Fruit fly (Drosophila melanogaster): ENCODE results near the gene Mnt.

Gene Mnt

DNA sequence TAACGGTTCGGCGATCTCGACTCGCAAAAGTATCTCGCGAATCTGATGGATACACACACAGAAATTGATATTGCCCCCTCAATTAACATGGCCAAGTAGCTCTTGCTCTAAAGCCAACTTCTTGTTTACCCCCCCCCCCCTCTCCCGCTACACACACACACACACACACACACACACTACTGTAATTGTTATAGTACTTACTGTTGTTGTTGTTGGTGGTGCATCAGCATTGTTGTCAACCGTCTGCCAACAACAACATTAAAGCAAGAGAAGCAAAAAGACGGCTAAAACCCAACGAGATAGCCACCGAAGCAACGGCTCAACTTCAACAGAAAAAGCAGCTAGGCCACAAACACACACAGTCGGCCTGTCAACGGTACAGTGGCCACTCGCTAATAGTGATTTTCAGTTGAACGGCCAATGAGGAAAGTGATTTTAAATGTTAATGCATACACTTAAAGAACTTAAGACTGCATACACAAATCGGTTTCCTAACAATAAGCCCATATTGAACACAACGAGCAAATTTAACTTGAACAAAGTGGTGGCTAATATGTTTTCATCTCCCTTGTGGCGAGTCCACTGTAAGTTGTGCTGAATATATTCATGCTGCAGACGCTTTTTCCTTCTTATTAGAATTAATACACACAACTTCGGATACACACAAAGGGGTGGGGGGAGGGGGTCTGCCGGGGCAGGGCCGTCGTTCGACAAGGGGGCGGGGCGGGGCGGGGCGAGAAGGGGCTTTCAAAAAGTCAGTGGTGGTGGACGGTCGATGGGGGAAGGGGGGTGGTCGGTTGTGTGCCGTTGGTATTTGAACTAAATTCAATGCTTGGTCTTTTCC lies 78.9 kb downstream of the Mnt start (continued):
- TF ChIP-seq CG11560 (tag; IDR thresholded peaks at IDR 0.05), result peak; percentile 77; the same call in 2 of the 3 replicates
- TF ChIP-seq CG8944 (GFP tag; optimal IDR thresholded peaks at IDR 0.05), result peak; percentile 82
- peak; percentile 72; the same call in 1 of the 2 replicates for TF ChIP-seq chm (GFP tag; IDR thresholded peaks at IDR 0.05)
- peak; percentile 68 to 94 for TF ChIP-seq bsh (GFP tag; optimal IDR thresholded peaks at IDR 0.05)
- no peak for TF ChIP-seq CG17912 (GFP tag; optimal IDR thresholded peaks at IDR 0.05)
- TF ChIP-seq Mrtf (GFP tag; IDR thresholded peaks at IDR 0.05), result peak; percentile 90
- peak; percentile 83 for TF ChIP-seq ttk (GFP tag; IDR thresholded peaks at IDR 0.05)
- peak; percentile 81 for TF ChIP-seq tap (tag; optimal IDR thresholded peaks at IDR 0.05)
- TF ChIP-seq tgo (GFP tag; IDR thresholded peaks at IDR 0.05), result peak; percentile 88
- TF ChIP-seq CG13424 (tag; optimal IDR thresholded peaks at IDR 0.05), result peak; percentile 89
- peak; percentile 89 for TF ChIP-seq Ada2b (GFP tag; IDR thresholded peaks at IDR 0.05)
- TF ChIP-seq NC2α (GFP tag; optimal IDR thresholded peaks at IDR 0.05), result peak; percentile 65
- peak; percentile 93 for TF ChIP-seq Ptx1 (GFP tag; IDR thresholded peaks at IDR 0.05)
- peak; percentile 55 for TF ChIP-seq trem (tag; optimal IDR thresholded peaks at IDR 0.05)
- TF ChIP-seq ara (GFP tag; IDR thresholded peaks at IDR 0.05), result peak; percentile 73
- TF ChIP-seq Trl (optimal IDR thresholded peaks at IDR 0.05), result no peak
- peak; percentile 81 for TF ChIP-seq Trl (GFP tag; optimal IDR thresholded peaks at IDR 0.05)
- peak; percentile 51 for TF ChIP-seq en (GFP tag; optimal IDR thresholded peaks at IDR 0.05)
- peak; percentile 80 for TF ChIP-seq BtbVII (GFP tag; optimal IDR thresholded peaks at IDR 0.05)
- TF ChIP-seq Optix (GFP tag; IDR thresholded peaks at IDR 0.05), result peak; percentile 83
- peak; percentile 72 for TF ChIP-seq Spps (tag; optimal IDR thresholded peaks at IDR 0.05)
- TF ChIP-seq CG10209 (GFP tag; optimal IDR thresholded peaks at IDR 0.05), result peak; percentile 85
- TF ChIP-seq CG15696 (tag; optimal IDR thresholded peaks at IDR 0.05), result peak; percentile 47
- TF ChIP-seq knrl (GFP tag; IDR thresholded peaks at IDR 0.05; ENCODE audit: partially characterized antibody), result no peak
- peak; percentile 36 for TF ChIP-seq pros (GFP tag; optimal IDR thresholded peaks at IDR 0.05)
- TF ChIP-seq ro (GFP tag; IDR thresholded peaks at IDR 0.05), result peak; percentile 63
- TF ChIP-seq dysf (GFP tag; IDR thresholded peaks at IDR 0.05), result peak; percentile 95
- peak; percentile 80 for TF ChIP-seq Fer2 (tag; optimal IDR thresholded peaks at IDR 0.05)
- TF ChIP-seq CG30020 (tag; optimal IDR thresholded peaks at IDR 0.05), result peak; percentile 48
- peak; percentile 38 for TF ChIP-seq kay (GFP tag; optimal IDR thresholded peaks at IDR 0.05)
- peak; percentile 85 for TF ChIP-seq CG10979 (tag; optimal IDR thresholded peaks at IDR 0.05)
- TF ChIP-seq jumu (GFP tag; optimal IDR thresholded peaks at IDR 0.05), result peak; percentile 82
- peak; percentile 98 for TF ChIP-seq Ets65A (GFP tag)
- TF ChIP-seq CG9609 (GFP tag; optimal IDR thresholded peaks at IDR 0.05), result peak; percentile 76
- no peak for TF ChIP-seq D (optimal IDR thresholded peaks at IDR 0.05)
- TF ChIP-seq D (GFP tag; optimal IDR thresholded peaks at IDR 0.05), result peak; percentile 74
- TF ChIP-seq Sin3A (optimal IDR thresholded peaks at IDR 0.05), result no peak
- TF ChIP-seq zfh2 (GFP tag; optimal IDR thresholded peaks at IDR 0.05), result peak; percentile 84
- TF ChIP-seq CG1647 (GFP tag; optimal IDR thresholded peaks at IDR 0.05), result peak; percentile 68
- TF ChIP-seq CG9727 (GFP tag; optimal IDR thresholded peaks at IDR 0.05), result peak; percentile 73
- TF ChIP-seq eyg (GFP tag; optimal IDR thresholded peaks at IDR 0.05), result peak; percentile 57
- TF ChIP-seq CG7745 (tag; optimal IDR thresholded peaks at IDR 0.05), result no peak
- TF ChIP-seq E2f2 (GFP tag; IDR thresholded peaks at IDR 0.05), result peak; percentile 70
- peak; percentile 63 for TF ChIP-seq Myb (GFP tag; optimal IDR thresholded peaks at IDR 0.05)
- peak; percentile 55 for TF ChIP-seq CG18764 (GFP tag; optimal IDR thresholded peaks at IDR 0.05)
- peak; percentile 87 for TF ChIP-seq fd3F (GFP tag; optimal IDR thresholded peaks at IDR 0.05)
- TF ChIP-seq pan (optimal IDR thresholded peaks at IDR 0.05), result no peak
- peak in 1 of 2 experiments; percentile 90 for TF ChIP-seq pan (GFP tag; optimal IDR thresholded peaks at IDR 0.05 in 1 of 2, IDR thresholded peaks at IDR 0.05 in 1 of 2)
- TF ChIP-seq Awh (GFP tag; IDR thresholded peaks at IDR 0.05), result peak; percentile 79
- peak; percentile 87 for TF ChIP-seq CG18262 (tag; optimal IDR thresholded peaks at IDR 0.05)
- TF ChIP-seq CG5245 (GFP tag; optimal IDR thresholded peaks at IDR 0.05), result peak; percentile 60
